Worm (Caenorhabditis elegans): ENCODE results near the gene srw-56.

The srw-56 gene

ce11 chrV:15982733-15983344, 30.2 kb upstream of the srw-56 start, which contains the start of the genes fbxa-99 and F36G9.13:
fbxa-99 (minus strand) TSS chrV:15982854.
F36G9.13 (plus strand) TSS chrV:15983294.
- no peak for TF ChIP-seq mec-3 (tag; optimal IDR thresholded peaks at IDR 0.05; ENCODE audit: borderline replicate concordance)
- no peak for TF ChIP-seq ceh-6 (GFP tag; optimal IDR thresholded peaks at IDR 0.05)
- no peak for TF ChIP-seq ceh-9 (tag; optimal IDR thresholded peaks at IDR 0.05)
- TF ChIP-seq unc-86 (tag; optimal IDR thresholded peaks at IDR 0.05), result no peak
- no peak for TF ChIP-seq pros-1 (tag; optimal IDR thresholded peaks at IDR 0.05)
- TF ChIP-seq ttx-3 (tag; optimal IDR thresholded peaks at IDR 0.05), result no peak
- TF ChIP-seq unc-55 (GFP tag; optimal IDR thresholded peaks at IDR 0.05), result no peak
- no peak for TF ChIP-seq ztf-16 (tag; optimal IDR thresholded peaks at IDR 0.05)
- TF ChIP-seq ceh-19 (GFP tag; optimal IDR thresholded peaks at IDR 0.05), result no peak
- TF ChIP-seq ets-4 (tag; optimal IDR thresholded peaks at IDR 0.05), result no peak
- no peak for TF ChIP-seq ref-2 (tag; optimal IDR thresholded peaks at IDR 0.05)
- no peak for TF ChIP-seq madf-2 (tag; optimal IDR thresholded peaks at IDR 0.05)
- TF ChIP-seq sox-2 (GFP tag; IDR thresholded peaks at IDR 0.05), result no peak
- no peak for TF ChIP-seq C38D4.7 (GFP tag; optimal IDR thresholded peaks at IDR 0.05)
- TF ChIP-seq eyg-1 (tag; optimal IDR thresholded peaks at IDR 0.05), result no peak

- TF ChIP-seq dve-1 (tag; optimal IDR thresholded peaks at IDR 0.05) (no peak), ahr-1 (tag; optimal IDR thresholded peaks at IDR 0.05) (no peak), nhr-232 (tag; optimal IDR thresholded peaks at IDR 0.05) (no peak)
Measured at ce11 chrV:15978232-15978764, 25.6 kb upstream of the srw-56 start, which contains the start of gene oac-20. oac-20 (plus strand) TSS chrV:15978714.

DNA sequence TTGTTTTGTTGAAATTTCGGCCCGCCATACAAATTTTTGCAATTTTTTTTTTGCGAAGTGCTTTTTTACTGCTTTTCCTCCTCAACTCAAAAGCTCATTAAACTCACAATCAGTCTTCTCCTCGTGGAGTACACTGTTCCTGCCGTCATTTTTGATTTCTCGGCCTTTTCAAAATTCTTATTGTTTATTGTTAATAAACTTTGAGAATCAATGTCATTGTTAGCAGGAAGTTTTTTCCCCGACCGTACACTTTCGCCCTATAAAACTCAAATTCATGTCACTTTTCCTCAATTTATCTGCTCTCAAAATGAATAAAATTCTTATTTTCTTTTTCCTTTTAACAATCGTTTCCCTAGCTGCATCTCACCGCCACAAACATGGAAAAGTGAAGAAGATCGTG, 23.2 kb upstream of the srw-56 start, which contains the start of gene clec-232:
clec-232 (plus strand) TSS at position 301 of the 400 bp plus-strand sequence.
- TF ChIP-seq elt-2 (tag; optimal IDR thresholded peaks at IDR 0.05) (no peak), nfya-1 (tag; optimal IDR thresholded peaks at IDR 0.05) (no peak), ztf-16 (tag; optimal IDR thresholded peaks at IDR 0.05) (no peak), pag-3 (tag; optimal IDR thresholded peaks at IDR 0.05; ENCODE audit: borderline replicate concordance) (no peak), ceh-31 (tag; optimal IDR thresholded peaks at IDR 0.05) (no peak), unc-86 (tag; optimal IDR thresholded peaks at IDR 0.05) (no peak), hlh-6 (tag; optimal IDR thresholded peaks at IDR 0.05) (no peak), elt-4 (tag; optimal IDR thresholded peaks at IDR 0.05) (no peak), ceh-34 (tag; optimal IDR thresholded peaks at IDR 0.05) (no peak), ceh-30 (tag; optimal IDR thresholded peaks at IDR 0.05) (no peak), ceh-45 (GFP tag; IDR thresholded peaks at IDR 0.05) (no peak), ceh-2 (tag; optimal IDR thresholded peaks at IDR 0.05) (no peak), ets-4 (tag; optimal IDR thresholded peaks at IDR 0.05) (no peak), ceh-22 (tag; optimal IDR thresholded peaks at IDR 0.05) (no peak), pax-1 (tag; optimal IDR thresholded peaks at IDR 0.05) (no peak), ama-1 (optimal IDR thresholded peaks at IDR 0.05) (no peak)

DNA sequence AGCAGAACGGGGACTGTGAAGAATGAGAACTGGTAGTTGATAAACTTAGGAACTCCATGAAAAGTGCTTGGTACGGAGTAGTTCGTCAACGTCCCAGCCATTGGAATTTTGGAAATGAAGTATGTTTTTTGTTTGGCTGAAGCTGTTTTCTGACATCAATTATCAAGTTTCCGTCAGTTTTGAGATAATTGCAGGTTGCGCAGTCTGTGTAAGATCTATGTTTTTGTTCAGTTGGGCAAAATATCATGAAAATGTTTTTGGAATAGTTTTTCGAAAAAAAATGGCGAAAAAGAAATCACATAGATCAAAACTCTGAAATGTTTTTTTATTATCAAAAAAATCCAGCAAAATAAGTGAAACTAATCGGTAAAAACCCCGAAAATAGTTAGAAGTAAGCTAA, 22.2 kb upstream of the srw-56 start, which contains the start of gene sru-22:
sru-22 (minus strand) TSS at position 101 of the 400 bp plus-strand sequence.
- TF ChIP-seq unc-86 (tag; optimal IDR thresholded peaks at IDR 0.05) (no peak), zip-5 (tag; optimal IDR thresholded peaks at IDR 0.05) (no peak), pros-1 (tag; optimal IDR thresholded peaks at IDR 0.05) (no peak), pha-2 (tag; optimal IDR thresholded peaks at IDR 0.05) (no peak), nhr-232 (tag; optimal IDR thresholded peaks at IDR 0.05) (no peak), ama-1 (optimal IDR thresholded peaks at IDR 0.05) (no peak), ceh-22 (tag; optimal IDR thresholded peaks at IDR 0.05) (no peak), gmeb-2 (tag; optimal IDR thresholded peaks at IDR 0.05) (no peak), lim-6 (tag; optimal IDR thresholded peaks at IDR 0.05) (no peak)

Measured in whole organism, late embryonic.